Fruit fly (Drosophila melanogaster) whole organism, embryonic: ENCODE data around the gene mRpS7.

ENCODE experiments used
- BEAF-32 ChIP-seq: fragments of 200-800 bp; sonication (Bioruptor generic); optimal IDR thresholded peaks from 3 replicates; lab custom pipeline; 2017; ENCODE audit warnings: missing biosample characterization, missing genetic modification characterization, mild to moderate bottlenecking, moderate library complexity, missing genetic modification reagents
- CG13287 ChIP-seq: fragments of 200-800 bp; sonication (Bioruptor generic); IDR thresholded peaks from 2 replicates; pipeline ENCODE4 v1.3.6; 2022; ENCODE audit warnings: missing biosample characterization, missing genetic modification characterization; ENCODE audit not compliant: partially characterized antibody
- CG14710 ChIP-seq: fragments of 200-800 bp; sonication (Bioruptor generic); optimal IDR thresholded peaks from 3 replicates; lab custom pipeline; 2019; ENCODE audit warnings: missing biosample characterization, mild to moderate bottlenecking, missing genetic modification characterization, moderate library complexity
- CG15514 ChIP-seq: fragments of 200-800 bp; sonication (Bioruptor generic); optimal IDR thresholded peaks from 3 replicates; lab custom pipeline; 2017; ENCODE audit warnings: missing biosample characterization, missing genetic modification characterization, mild to moderate bottlenecking, moderate library complexity, missing genetic modification reagents
- CG1603 ChIP-seq: fragments of 200-800 bp; sonication (Bioruptor generic); optimal IDR thresholded peaks from 2 replicates; lab custom pipeline; 2019; ENCODE audit warnings: missing biosample characterization, mild to moderate bottlenecking, missing genetic modification characterization, moderate library complexity
- CG16813 ChIP-seq: fragments of 200-800 bp; sonication (Bioruptor generic); IDR thresholded peaks from 3 replicates; pipeline ENCODE4 v1.3.6; 2022; ENCODE audit warnings: missing biosample characterization, missing genetic modification characterization; ENCODE audit not compliant: partially characterized antibody
- CG16815 ChIP-seq: fragments of 200-800 bp; sonication (Bioruptor generic); optimal IDR thresholded peaks from 3 replicates; lab custom pipeline; 2017; ENCODE audit warnings: missing biosample characterization, mild to moderate bottlenecking, missing genetic modification characterization
- CG2116 ChIP-seq: fragments of 200-800 bp; sonication (Bioruptor generic); optimal IDR thresholded peaks from 3 replicates; lab custom pipeline; 2018; ENCODE audit warnings: missing biosample characterization, mild to moderate bottlenecking, missing genetic modification characterization
- CG30020 ChIP-seq: fragments of 200-800 bp; optimal IDR thresholded peaks from 2 replicates; lab custom pipeline; 2019; ENCODE audit warnings: missing biosample characterization, mild to moderate bottlenecking, missing genetic modification characterization, moderate library complexity
- CG4617 ChIP-seq: fragments of 200-800 bp; sonication (Bioruptor generic); optimal IDR thresholded peaks from 3 replicates; lab custom pipeline; 2016; ENCODE audit warnings: missing biosample characterization, missing genetic modification characterization, borderline replicate concordance
- CG7357 ChIP-seq: fragments of 200-800 bp; sonication (Bioruptor generic); IDR thresholded peaks from 3 replicates; pipeline ENCODE4 v1.3.6; 2022; ENCODE audit warnings: missing biosample characterization, missing genetic modification characterization
- CG7372 ChIP-seq: fragments of 200-800 bp; sonication (Bioruptor generic); IDR thresholded peaks from 2 replicates; pipeline ENCODE4 v1.3.6; 2022; ENCODE audit warnings: missing biosample characterization, missing genetic modification characterization
- CG8290 ChIP-seq, 3 experiments: fragments of 200-800 bp; sonication (Bioruptor generic); optimal IDR thresholded peaks; 2 replicates each; lab custom pipeline; 2016 to 2019; ENCODE audit warnings: missing biosample characterization in 3 of 3, missing genetic modification characterization in 3 of 3, mild to moderate bottlenecking in 2 of 3, moderate library complexity in 1 of 3
- CG9797 ChIP-seq: fragments of 200-800 bp; sonication (Bioruptor generic); optimal IDR thresholded peaks from 3 replicates; lab custom pipeline; 2018; ENCODE audit warnings: missing biosample characterization, mild to moderate bottlenecking, missing genetic modification characterization
- CoRest ChIP-seq: fragments of 200-800 bp; sonication (Bioruptor generic); optimal IDR thresholded peaks from 3 replicates; lab custom pipeline; 2018; ENCODE audit warnings: missing biosample characterization, mild to moderate bottlenecking, missing genetic modification characterization, moderate library complexity
- Dp ChIP-seq: fragments of 200-800 bp; sonication (Bioruptor generic); optimal IDR thresholded peaks from 2 replicates; lab custom pipeline; 2018; ENCODE audit warnings: missing biosample characterization, mild to moderate bottlenecking, missing genetic modification characterization, moderate library complexity
- Dref ChIP-seq: fragments of 200-800 bp; sonication (Bioruptor generic); IDR thresholded peaks from 2 replicates; pipeline ENCODE4 v1.3.6; 2022; ENCODE audit warnings: missing biosample characterization, missing genetic modification characterization
- E2f2 ChIP-seq: fragments of 200-800 bp; sonication (Bioruptor generic); IDR thresholded peaks from 2 replicates; pipeline ENCODE4 v1.3.6; 2022; ENCODE audit warnings: missing biosample characterization, missing genetic modification characterization
- Ets97D ChIP-seq: fragments of 200-800 bp; sonication (Bioruptor generic); optimal IDR thresholded peaks from 3 replicates; lab custom pipeline; 2016; ENCODE audit warnings: missing biosample characterization, missing genetic modification characterization
- Fer2 ChIP-seq: fragments of 200-800 bp; sonication (Bioruptor generic); optimal IDR thresholded peaks from 2 replicates; lab custom pipeline; 2018; ENCODE audit warnings: missing biosample characterization, mild to moderate bottlenecking, missing genetic modification characterization, moderate library complexity
- HLH4C ChIP-seq: fragments of 200-800 bp; sonication (Bioruptor generic); IDR thresholded peaks from 3 replicates; pipeline ENCODE4 v1.3.6; 2022; ENCODE audit warnings: missing biosample characterization, missing genetic modification characterization; ENCODE audit not compliant: partially characterized antibody
- HmgD ChIP-seq: fragments of 200-800 bp; sonication (Bioruptor generic); optimal IDR thresholded peaks from 3 replicates; lab custom pipeline; 2016; ENCODE audit warnings: missing biosample characterization, missing genetic modification characterization
- HmgZ ChIP-seq: fragments of 200-800 bp; sonication (Bioruptor generic); optimal IDR thresholded peaks from 2 replicates; lab custom pipeline; 2018; ENCODE audit warnings: missing biosample characterization, mild to moderate bottlenecking, missing genetic modification characterization
- Lhr ChIP-seq: fragments of 200-800 bp; sonication (Bioruptor generic); optimal IDR thresholded peaks from 3 replicates; lab custom pipeline; 2017; ENCODE audit warnings: mild to moderate bottlenecking, missing biosample characterization, missing genetic modification reagents, missing genetic modification characterization
- MBD-R2 ChIP-seq: fragments of 200-800 bp; sonication (Bioruptor generic); IDR thresholded peaks from 2 replicates; pipeline ENCODE4 v1.3.6; 2022; ENCODE audit warnings: missing biosample characterization, missing genetic modification characterization
- Med ChIP-seq: fragments of 200-800 bp; sonication (Bioruptor generic); peaks from one replicate; lab custom pipeline; 2016; ENCODE audit warnings: missing biosample characterization, missing genetic modification characterization, mild to moderate bottlenecking, inconsistent platforms, moderate library complexity
- Myb ChIP-seq: fragments of 200-800 bp; sonication (Bioruptor generic); optimal IDR thresholded peaks from 2 replicates; lab custom pipeline; 2016; ENCODE audit warnings: missing biosample characterization, missing genetic modification characterization
- Nf-YB ChIP-seq: fragments of 200-800 bp; sonication (Bioruptor generic); optimal IDR thresholded peaks from 3 replicates; lab custom pipeline; 2019; ENCODE audit warnings: missing biosample characterization, mild to moderate bottlenecking, missing genetic modification characterization, moderate library complexity
- Sin3A ChIP-seq: fragments of >200 bp; optimal IDR thresholded peaks from 2 replicates; lab custom pipeline; 2018
- Sry-δ ChIP-seq: fragments of 200-800 bp; sonication (Bioruptor generic); optimal IDR thresholded peaks from 2 replicates; lab custom pipeline; 2016; ENCODE audit warnings: missing biosample characterization, missing genetic modification characterization
- Stat92E ChIP-seq, 3 experiments: fragments of >200 bp in 2 of 3; fragments of 200-800 bp in 1 of 3; sonication (Bioruptor generic) in 1 of 3; optimal IDR thresholded peaks; 2 replicates each; lab custom pipeline; 2017 to 2019; ENCODE audit warnings: missing biosample characterization in 3 of 3, missing genetic modification characterization in 3 of 3, mild to moderate bottlenecking in 1 of 3, moderate library complexity in 1 of 3
- aop ChIP-seq: fragments of 200-800 bp; sonication (Bioruptor generic); IDR thresholded peaks from 2 replicates; pipeline ENCODE4 v1.3.6; 2022; ENCODE audit warnings: missing biosample characterization, missing genetic modification characterization
- cato ChIP-seq: fragments of 200-800 bp; sonication (Bioruptor generic); optimal IDR thresholded peaks from 2 replicates; lab custom pipeline; 2016; ENCODE audit warnings: missing biosample characterization, missing genetic modification characterization, borderline replicate concordance
- chinmo ChIP-seq: fragments of 200-800 bp; sonication (Bioruptor generic); IDR thresholded peaks from 4 replicates; pipeline ENCODE4 v1.3.6; 2022; ENCODE audit warnings: missing biosample characterization, missing genetic modification characterization; ENCODE audit not compliant: partially characterized antibody
- esg ChIP-seq: fragments of 200-800 bp; sonication (Bioruptor generic); conservative IDR thresholded peaks from 2 replicates; pipeline ENCODE4 v1.3.6; 2022; ENCODE audit warnings: missing biosample characterization, missing genetic modification characterization
- gfzf ChIP-seq: fragments of 200-800 bp; sonication (Bioruptor generic); optimal IDR thresholded peaks from 2 replicates; lab custom pipeline; 2016; ENCODE audit warnings: missing biosample characterization, mild to moderate bottlenecking, missing genetic modification characterization, moderate library complexity
- hb ChIP-seq: fragments of 200-800 bp; sonication (Bioruptor generic); IDR thresholded peaks from 3 replicates; pipeline ENCODE4 v1.3.6; 2022; ENCODE audit warnings: missing biosample characterization, missing genetic modification characterization; ENCODE audit not compliant: partially characterized antibody
- lbe ChIP-seq: fragments of 200-800 bp; sonication (Bioruptor generic); optimal IDR thresholded peaks from 2 replicates; lab custom pipeline; 2016; ENCODE audit warnings: missing biosample characterization, mild to moderate bottlenecking, missing genetic modification characterization
- nmo ChIP-seq: fragments of 200-800 bp; sonication (Bioruptor generic); optimal IDR thresholded peaks from 2 replicates; lab custom pipeline; 2018; ENCODE audit warnings: missing biosample characterization, mild to moderate bottlenecking, missing genetic modification characterization, moderate library complexity
- pfk ChIP-seq: fragments of 200-800 bp; sonication (Bioruptor generic); optimal IDR thresholded peaks from 2 replicates; lab custom pipeline; 2018; ENCODE audit warnings: missing biosample characterization, mild to moderate bottlenecking, missing genetic modification characterization, moderate library complexity
- phol ChIP-seq: fragments of 200-800 bp; sonication (Bioruptor generic); optimal IDR thresholded peaks from 3 replicates; lab custom pipeline; 2018; ENCODE audit warnings: missing biosample characterization, mild to moderate bottlenecking, missing genetic modification characterization, moderate library complexity
- pzg ChIP-seq: fragments of 200-800 bp; sonication (Bioruptor generic); optimal IDR thresholded peaks from 3 replicates; lab custom pipeline; 2018; ENCODE audit warnings: missing biosample characterization, mild to moderate bottlenecking, missing genetic modification characterization, moderate library complexity
- row ChIP-seq: fragments of 200-800 bp; sonication (Bioruptor generic); IDR thresholded peaks from 3 replicates; pipeline ENCODE4 v1.3.6; 2022; ENCODE audit warnings: missing biosample characterization, missing genetic modification characterization
- stwl ChIP-seq: fragments of 200-800 bp; sonication (Bioruptor generic); optimal IDR thresholded peaks from 3 replicates; lab custom pipeline; 2018; ENCODE audit warnings: missing biosample characterization, mild to moderate bottlenecking, missing genetic modification characterization, moderate library complexity
- sug ChIP-seq: fragments of 200-800 bp; optimal IDR thresholded peaks from 2 replicates; lab custom pipeline; 2019; ENCODE audit warnings: missing biosample characterization, mild to moderate bottlenecking, missing genetic modification characterization, moderate library complexity
- tna ChIP-seq: fragments of 200-800 bp; sonication (Bioruptor generic); IDR thresholded peaks from 2 replicates; pipeline ENCODE4 v1.3.6; 2022; ENCODE audit warnings: missing biosample characterization, missing genetic modification characterization; ENCODE audit not compliant: partially characterized antibody
- trem ChIP-seq: fragments of 200-800 bp; optimal IDR thresholded peaks from 3 replicates; lab custom pipeline; 2019; ENCODE audit warnings: missing biosample characterization, mild to moderate bottlenecking, missing genetic modification characterization, moderate library complexity
- unc-4 ChIP-seq: fragments of 200-800 bp; sonication (Bioruptor generic); IDR thresholded peaks from 2 replicates; pipeline ENCODE4 v1.3.6; 2022; ENCODE audit warnings: missing biosample characterization, missing genetic modification characterization; ENCODE audit not compliant: partially characterized antibody

The mRpS7 gene

DNA sequence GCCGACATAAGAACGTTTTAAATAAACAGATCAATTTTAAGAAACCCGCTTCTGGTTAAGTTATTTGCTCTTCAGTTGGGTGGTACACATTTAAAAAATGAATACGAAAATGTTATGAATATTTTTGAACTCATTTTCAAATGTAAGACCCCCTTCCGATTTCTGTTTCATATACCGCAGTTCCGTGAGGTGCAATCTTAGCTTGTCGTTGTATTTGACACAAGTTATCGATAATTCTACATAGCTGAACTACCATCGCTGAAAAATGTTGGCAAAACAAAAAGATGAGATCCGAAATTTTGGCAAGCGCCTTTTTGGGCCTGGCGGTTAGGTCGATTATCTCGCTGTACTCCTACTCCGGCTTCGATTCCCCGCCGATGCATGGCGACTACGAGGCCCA is 6.6 kb upstream of the mRpS7 start, which contains the start of gene gny:
gny (plus strand) TSS at position 239 of the 400 bp plus-strand sequence.
- peak; percentile 74 for TF ChIP-seq Dp (GFP tag; lab: Kevin White, UChicago)
- TF ChIP-seq CG9797 (GFP tag; lab: Kevin White, UChicago): peak; percentile 11
- peak; percentile 26 for TF ChIP-seq Ets97D (GFP tag; lab: Kevin White, UChicago)
- no peak for TF ChIP-seq Stat92E (GFP tag; optimal IDR thresholded peaks at IDR 0.05; lab: Kevin White, UChicago)
- no peak for TF ChIP-seq Med (GFP tag; lab: Kevin White, UChicago)
- TF ChIP-seq row (GFP tag; lab: Robert Waterston, UW): peak; percentile 26; the same call in 1 of the 3 replicates
- no peak for TF ChIP-seq lbe (GFP tag; lab: Kevin White, UChicago)
- TF ChIP-seq BEAF-32 (GFP tag; lab: Kevin White, UChicago): peak; percentile 43
- peak; percentile 87 for TF ChIP-seq Sry-δ (GFP tag; lab: Kevin White, UChicago)
- TF ChIP-seq CG7372 (GFP tag; lab: Robert Waterston, UW): no peak
- TF ChIP-seq HmgZ: peak; percentile 32
- peak; percentile 47 for TF ChIP-seq CG4617 (GFP tag; lab: Kevin White, UChicago)
- TF ChIP-seq CG7357 (GFP tag; lab: Robert Waterston, UW): no peak
- TF ChIP-seq Lhr (GFP tag; lab: Kevin White, UChicago): peak; percentile 15
- TF ChIP-seq CoRest (tag; lab: Kevin White, UChicago): peak; percentile 20
- peak; percentile 88 for TF ChIP-seq MBD-R2 (GFP tag; lab: Robert Waterston, UW)
- TF ChIP-seq CG1603 (tag; lab: Kevin White, UChicago): peak; percentile 100
- TF ChIP-seq pfk (GFP tag; lab: Kevin White, UChicago): peak; percentile 97
- TF ChIP-seq CG2116 (GFP tag; lab: Kevin White, UChicago): peak; percentile 35
- TF ChIP-seq CG14710 (tag; lab: Kevin White, UChicago): peak; percentile 3
- TF ChIP-seq nmo (GFP tag; lab: Kevin White, UChicago): peak; percentile 3
- peak; percentile 6 for TF ChIP-seq CG15514 (GFP tag; lab: Kevin White, UChicago)
- TF ChIP-seq Myb (GFP tag; lab: Kevin White, UChicago): peak; percentile 82
- TF ChIP-seq Fer2 (tag; lab: Kevin White, UChicago): no peak
- TF ChIP-seq gfzf: peak; percentile 19
- TF ChIP-seq sug (tag; lab: Kevin White, UChicago): peak; percentile 70
- TF ChIP-seq phol (tag; lab: Kevin White, UChicago): peak; percentile 9
- no peak for TF ChIP-seq hb (GFP tag; lab: Robert Waterston, UW)
- TF ChIP-seq esg (GFP tag; lab: Robert Waterston, UW): no peak
- no peak for TF ChIP-seq Nf-YB (GFP tag; lab: Kevin White, UChicago)
- peak; percentile 2 for TF ChIP-seq Sin3A (lab: Kevin White, UChicago)
- 0 out of 4 replicates have a peak, but pooled peaks have one; percentile 25 for TF ChIP-seq chinmo
- TF ChIP-seq CG16815 (GFP tag; lab: Kevin White, UChicago): no peak
- TF ChIP-seq unc-4 (GFP tag; lab: Robert Waterston, UW): 0 out of 2 replicates have a peak, but pooled peaks have one; percentile 31
- no peak for TF ChIP-seq CG8290 (GFP tag; optimal IDR thresholded peaks at IDR 0.05; lab: Kevin White, UChicago)
- peak in 1 of 2 experiments; percentile 61 for TF ChIP-seq CG8290 (tag; optimal IDR thresholded peaks at IDR 0.05; lab: Kevin White, UChicago)
- peak; percentile 39 for TF ChIP-seq HmgD (GFP tag; lab: Kevin White, UChicago)
- peak; percentile 97 for TF ChIP-seq CG30020 (tag; lab: Kevin White, UChicago)
- peak; percentile 77 for TF ChIP-seq E2f2 (GFP tag; lab: Robert Waterston, UW)
- no peak for TF ChIP-seq cato (GFP tag; lab: Kevin White, UChicago)
- peak; percentile 42; the same call in 1 of the 2 replicates for TF ChIP-seq CG13287 (GFP tag; lab: Robert Waterston, UW)
- TF ChIP-seq pzg (GFP tag; lab: Kevin White, UChicago): peak; percentile 81
- TF ChIP-seq tna (GFP tag; lab: Robert Waterston, UW): no peak
- no peak for TF ChIP-seq aop (GFP tag; lab: Robert Waterston, UW)
- TF ChIP-seq stwl (tag; lab: Kevin White, UChicago): peak; percentile 42
- TF ChIP-seq Dref: peak; percentile 85
- TF ChIP-seq CG16813: peak; percentile 39; the same call in 2 of the 3 replicates
- peak; percentile 49; the same call in 2 of the 3 replicates for TF ChIP-seq HLH4C (GFP tag; lab: Robert Waterston, UW)
- TF ChIP-seq trem (tag; lab: Kevin White, UChicago): peak; percentile 24
